Worm (Caenorhabditis elegans) whole organism, L4 larva: Measurements from ENCODE around the gene plg-1.

Experiments used
- daf-16 ChIP-seq, 3 experiments: sonication (generic microtip); optimal IDR thresholded peaks; 2 replicates each; lab custom pipeline; 2016 to 2017; ENCODE audit warnings: missing genetic modification characterization in 3 of 3, missing genetic modification reagents in 3 of 3, mild to moderate bottlenecking in 2 of 3, missing compliant biosample characterization in 2 of 3, missing biosample characterization in 1 of 3, moderate library complexity in 1 of 3
- egl-27 ChIP-seq: sonication (generic microtip); optimal IDR thresholded peaks from 3 replicates; lab custom pipeline; 2017; ENCODE audit warnings: missing biosample characterization, missing genetic modification reagents, missing genetic modification characterization
- mep-1 ChIP-seq: fragments of 150-350 bp; sonication (generic microtip); optimal IDR thresholded peaks from 3 replicates; lab custom pipeline; 2014; ENCODE audit warnings: missing biosample characterization, missing genetic modification characterization
- vab-7 ChIP-seq: fragments of 200-800 bp; sonication (Bioruptor generic); IDR thresholded peaks from 2 replicates; pipeline ENCODE4 v1.3.6; 2022; ENCODE audit warnings: missing genetic modification reagents, missing genetic modification characterization, missing compliant biosample characterization
- zag-1 ChIP-seq: fragments of 150-350 bp; optimal IDR thresholded peaks from 2 replicates; lab custom pipeline; 2014; ENCODE audit warnings: missing biosample characterization, missing genetic modification characterization
- ztf-11 ChIP-seq: fragments of 150-350 bp; optimal IDR thresholded peaks from 2 replicates; lab custom pipeline; 2014; ENCODE audit warnings: missing biosample characterization, missing genetic modification characterization

- TF ChIP-seq daf-16 (GFP tag; optimal IDR thresholded peaks at IDR 0.05; lab: Kevin White, UChicago), result no peak
- TF ChIP-seq daf-16 (tag; optimal IDR thresholded peaks at IDR 0.05; lab: Kevin White, UChicago), result peak; percentile 8
- TF ChIP-seq zag-1 (tag; lab: Kevin White, UChicago), result no peak
- TF ChIP-seq mep-1 (tag; lab: Kevin White, UChicago), result no peak
- TF ChIP-seq vab-7 (GFP tag; lab: Robert Waterston, UW), result no peak
- no peak for TF ChIP-seq egl-27
- no peak for TF ChIP-seq ztf-11 (tag; lab: Kevin White, UChicago)
Observed at ce11 chrIII:8849507-8849906, 2.6 kb upstream of the plg-1 start, which contains the start of gene F44E2.8.
